Fruit fly (Drosophila melanogaster): Measurements from ENCODE around the gene CG5280.

Gene CG5280

dm6 chr3L:9028057-9028456 lies 38.0 kb upstream of the CG5280 start (continued):
- TF ChIP-seq nerfin-2 (GFP tag; IDR thresholded peaks at IDR 0.05; ENCODE audit: partially characterized antibody), result no peak
- no peak for TF ChIP-seq tup (GFP tag; optimal IDR thresholded peaks at IDR 0.05)
- peak; percentile 62 for TF ChIP-seq Sox102F (GFP tag; optimal IDR thresholded peaks at IDR 0.05)
- no peak for TF ChIP-seq CG12299 (tag; optimal IDR thresholded peaks at IDR 0.05)
- no peak for TF ChIP-seq CG4854 (GFP tag; optimal IDR thresholded peaks at IDR 0.05)
- TF ChIP-seq CG31224 (GFP tag; IDR thresholded peaks at IDR 0.05), result no peak
- peak; percentile 23; the same call in 1 of the 3 replicates for TF ChIP-seq CG11695 (GFP tag; IDR thresholded peaks at IDR 0.05)
- TF ChIP-seq exex (tag; optimal IDR thresholded peaks at IDR 0.05), result no peak
- no peak for TF ChIP-seq CG6791 (GFP tag; IDR thresholded peaks at IDR 0.05; ENCODE audit: partially characterized antibody)
- no peak for TF ChIP-seq btn (GFP tag; optimal IDR thresholded peaks at IDR 0.05)
- TF ChIP-seq CG15601 (tag; optimal IDR thresholded peaks at IDR 0.05), result peak; percentile 44
- peak; percentile 39 for TF ChIP-seq pum (GFP tag; optimal IDR thresholded peaks at IDR 0.05)
- TF ChIP-seq CG7963 (GFP tag; IDR thresholded peaks at IDR 0.05; ENCODE audit: partially characterized antibody), result no peak
- peak; percentile 1 for TF ChIP-seq CHES-1-like (GFP tag; optimal IDR thresholded peaks at IDR 0.05)
- TF ChIP-seq en (GFP tag; optimal IDR thresholded peaks at IDR 0.05), result no peak
- TF ChIP-seq sug (tag; optimal IDR thresholded peaks at IDR 0.05), result no peak
- peak; percentile 57; the same call in 1 of the 2 replicates for TF ChIP-seq CG17328 (GFP tag; IDR thresholded peaks at IDR 0.05)
- no peak for TF ChIP-seq lmd (GFP tag; IDR thresholded peaks at IDR 0.05)
- no peak for TF ChIP-seq al (GFP tag; IDR thresholded peaks at IDR 0.05)
- peak; percentile 28 for TF ChIP-seq NC2β (GFP tag; optimal IDR thresholded peaks at IDR 0.05)
- peak; percentile 47 for TF ChIP-seq CG1602 (GFP tag; optimal IDR thresholded peaks at IDR 0.05)
- TF ChIP-seq CG14667 (GFP tag; IDR thresholded peaks at IDR 0.05), result no peak
- no peak for TF ChIP-seq CkIIα-i1 (GFP tag; IDR thresholded peaks at IDR 0.05)
- no peak for TF ChIP-seq vnd (GFP tag; IDR thresholded peaks at IDR 0.05; ENCODE audit: partially characterized antibody)
- no peak for TF ChIP-seq CG7928 (GFP tag; optimal IDR thresholded peaks at IDR 0.05)
- no peak for TF ChIP-seq Jarid2 (GFP tag; optimal IDR thresholded peaks at IDR 0.05)
- no peak for TF ChIP-seq CG6175 (GFP tag; IDR thresholded peaks at IDR 0.05)
- no peak for TF ChIP-seq CG7745 (tag; optimal IDR thresholded peaks at IDR 0.05)
- no peak for TF ChIP-seq wek (GFP tag; optimal IDR thresholded peaks at IDR 0.05)
- no peak for TF ChIP-seq sr (GFP tag; IDR thresholded peaks at IDR 0.05)
- TF ChIP-seq Gsc (GFP tag; IDR thresholded peaks at IDR 0.05), result no peak
- no peak for TF ChIP-seq CG30020 (tag; optimal IDR thresholded peaks at IDR 0.05)
- TF ChIP-seq B-H1 (GFP tag; IDR thresholded peaks at IDR 0.05), result no peak
- no peak for TF ChIP-seq Max (GFP tag; optimal IDR thresholded peaks at IDR 0.05)
- no peak for TF ChIP-seq Drgx (GFP tag; IDR thresholded peaks at IDR 0.05)
- 0 out of 3 replicates have a peak, but pooled peaks have one; percentile 10 for TF ChIP-seq so (GFP tag; IDR thresholded peaks at IDR 0.05)
- no peak for TF ChIP-seq gt (GFP tag; IDR thresholded peaks at IDR 0.05)
- TF ChIP-seq ssp (GFP tag; IDR thresholded peaks at IDR 0.05), result peak; percentile 30; the same call in 1 of the 2 replicates
- TF ChIP-seq CG2712 (tag; optimal IDR thresholded peaks at IDR 0.05), result peak; percentile 56
- no peak for TF ChIP-seq dan (GFP tag; IDR thresholded peaks at IDR 0.05)
- no peak for TF ChIP-seq Aef1 (GFP tag; IDR thresholded peaks at IDR 0.05)
- TF ChIP-seq D19A (tag; optimal IDR thresholded peaks at IDR 0.05), result peak; percentile 49
- peak; percentile 60 for TF ChIP-seq CG11504 (tag; optimal IDR thresholded peaks at IDR 0.05)
- TF ChIP-seq Chrac-16 (GFP tag; optimal IDR thresholded peaks at IDR 0.05), result peak; percentile 21
- TF ChIP-seq Hr51 (GFP tag; optimal IDR thresholded peaks at IDR 0.05), result peak in 1 of 2 experiments; percentile 27
- no peak for TF ChIP-seq jigr1 (GFP tag; IDR thresholded peaks at IDR 0.05)
- no peak for TF ChIP-seq CG34376 (GFP tag; optimal IDR thresholded peaks at IDR 0.05)
- no peak for TF ChIP-seq dimm (GFP tag; IDR thresholded peaks at IDR 0.05)
- no peak for TF ChIP-seq CG12155 (GFP tag; optimal IDR thresholded peaks at IDR 0.05)
- TF ChIP-seq CG11247 (GFP tag; IDR thresholded peaks at IDR 0.05), result no peak
- no peak for TF ChIP-seq CG6854 (GFP tag; optimal IDR thresholded peaks at IDR 0.05)
- TF ChIP-seq disco-r (GFP tag; optimal IDR thresholded peaks at IDR 0.05), result no peak
